Fruit fly (Drosophila melanogaster) whole organism, embryonic: Measurements from ENCODE around the gene CG13070.

ENCODE experiments used
- CG10147 ChIP-seq: fragments of 200-800 bp; sonication (Bioruptor generic); optimal IDR thresholded peaks from 2 replicates; lab custom pipeline; 2019; ENCODE audit warnings: missing biosample characterization, mild to moderate bottlenecking, missing genetic modification characterization, moderate library complexity
- CG10267 ChIP-seq: fragments of 200-800 bp; sonication (Bioruptor generic); optimal IDR thresholded peaks from 2 replicates; lab custom pipeline; 2018; ENCODE audit warnings: missing biosample characterization, mild to moderate bottlenecking, missing genetic modification characterization, moderate library complexity
- CG11398 ChIP-seq: fragments of 200-800 bp; sonication (Bioruptor generic); optimal IDR thresholded peaks from 2 replicates; lab custom pipeline; 2016; ENCODE audit warnings: missing biosample characterization, missing genetic modification characterization
- CG11456 ChIP-seq: fragments of 200-800 bp; sonication (Bioruptor generic); IDR thresholded peaks from 3 replicates; pipeline ENCODE4 v1.3.6; 2022; ENCODE audit warnings: missing biosample characterization, missing genetic modification characterization
- CG11695 ChIP-seq: fragments of 200-800 bp; sonication (Bioruptor generic); IDR thresholded peaks from 3 replicates; pipeline ENCODE4 v1.3.6; 2022; ENCODE audit warnings: missing biosample characterization, missing genetic modification characterization
- CG15514 ChIP-seq: fragments of 200-800 bp; sonication (Bioruptor generic); optimal IDR thresholded peaks from 3 replicates; lab custom pipeline; 2017; ENCODE audit warnings: missing biosample characterization, missing genetic modification characterization, mild to moderate bottlenecking, moderate library complexity, missing genetic modification reagents
- CG2120 ChIP-seq: fragments of 200-800 bp; sonication (Bioruptor generic); optimal IDR thresholded peaks from 3 replicates; lab custom pipeline; 2016; ENCODE audit warnings: missing biosample characterization, missing genetic modification characterization
- CG30403 ChIP-seq: fragments of 200-800 bp; sonication (Bioruptor generic); optimal IDR thresholded peaks from 3 replicates; lab custom pipeline; 2016; ENCODE audit warnings: missing biosample characterization, missing genetic modification characterization
- CG31224 ChIP-seq: fragments of 200-800 bp; sonication (Bioruptor generic); IDR thresholded peaks from 2 replicates; pipeline ENCODE4 v1.3.6; 2022; ENCODE audit warnings: missing biosample characterization, missing genetic modification characterization
- CG31365 ChIP-seq: fragments of 200-800 bp; sonication (Bioruptor generic); optimal IDR thresholded peaks from 2 replicates; lab custom pipeline; 2018; ENCODE audit warnings: missing biosample characterization, mild to moderate bottlenecking, missing genetic modification characterization
- CG3281 ChIP-seq: fragments of 200-800 bp; sonication (Bioruptor generic); optimal IDR thresholded peaks from 3 replicates; lab custom pipeline; 2017; ENCODE audit warnings: missing biosample characterization, mild to moderate bottlenecking, missing genetic modification characterization
- CG6765 ChIP-seq: fragments of 200-800 bp; sonication (Bioruptor generic); optimal IDR thresholded peaks from 3 replicates; lab custom pipeline; 2017; ENCODE audit warnings: missing biosample characterization, mild to moderate bottlenecking, missing genetic modification characterization
- CG6791 ChIP-seq: fragments of 200-800 bp; sonication (Bioruptor generic); IDR thresholded peaks from 3 replicates; pipeline ENCODE4 v1.3.6; 2022; ENCODE audit warnings: missing biosample characterization, missing genetic modification characterization; ENCODE audit not compliant: partially characterized antibody
- CG7839 ChIP-seq: fragments of 200-800 bp; sonication (Bioruptor generic); optimal IDR thresholded peaks from 3 replicates; lab custom pipeline; 2018; ENCODE audit warnings: missing biosample characterization, mild to moderate bottlenecking, missing genetic modification characterization, moderate library complexity
- CG7928 ChIP-seq: fragments of 200-800 bp; sonication (Bioruptor generic); optimal IDR thresholded peaks from 2 replicates; lab custom pipeline; 2017; ENCODE audit warnings: missing biosample characterization, mild to moderate bottlenecking, missing genetic modification characterization
- CG8290 ChIP-seq, 3 experiments: fragments of 200-800 bp; sonication (Bioruptor generic); optimal IDR thresholded peaks; 2 replicates each; lab custom pipeline; 2016 to 2019; ENCODE audit warnings: missing biosample characterization in 3 of 3, missing genetic modification characterization in 3 of 3, mild to moderate bottlenecking in 2 of 3, moderate library complexity in 1 of 3
- CG9215 ChIP-seq: fragments of 200-800 bp; sonication (Bioruptor generic); IDR thresholded peaks from 2 replicates; pipeline ENCODE4 v1.3.6; 2022; ENCODE audit warnings: missing biosample characterization, missing genetic modification characterization
- CG9817 ChIP-seq: fragments of 200-800 bp; sonication (Bioruptor generic); optimal IDR thresholded peaks from 2 replicates; lab custom pipeline; 2018; ENCODE audit warnings: missing biosample characterization, mild to moderate bottlenecking, missing genetic modification characterization, moderate library complexity
- D19B ChIP-seq: fragments of 200-800 bp; sonication (Bioruptor generic); optimal IDR thresholded peaks from 2 replicates; lab custom pipeline; 2017; ENCODE audit warnings: missing biosample characterization, mild to moderate bottlenecking, missing genetic modification characterization
- Dip3 ChIP-seq: fragments of 200-800 bp; sonication (Bioruptor generic); optimal IDR thresholded peaks from 3 replicates; lab custom pipeline; 2016; ENCODE audit warnings: missing biosample characterization, missing genetic modification characterization
- Drgx ChIP-seq: fragments of 200-800 bp; sonication (Bioruptor generic); IDR thresholded peaks from 2 replicates; pipeline ENCODE4 v1.3.6; 2022; ENCODE audit warnings: missing biosample characterization, missing genetic modification characterization
- Gug ChIP-seq: fragments of 200-800 bp; sonication (Bioruptor generic); IDR thresholded peaks from 4 replicates; pipeline ENCODE4 v1.3.6; 2022; ENCODE audit warnings: missing biosample characterization, missing genetic modification characterization
- H2.0 ChIP-seq: fragments of 200-800 bp; sonication (Bioruptor generic); IDR thresholded peaks from 2 replicates; pipeline ENCODE4 v1.3.6; 2022; ENCODE audit warnings: missing biosample characterization, missing genetic modification characterization
- HLH3B ChIP-seq: fragments of 200-800 bp; sonication (Bioruptor generic); IDR thresholded peaks from 2 replicates; pipeline ENCODE4 v1.3.6; 2022; ENCODE audit warnings: missing biosample characterization, missing genetic modification characterization
- HmgZ ChIP-seq: fragments of 200-800 bp; sonication (Bioruptor generic); optimal IDR thresholded peaks from 2 replicates; lab custom pipeline; 2018; ENCODE audit warnings: missing biosample characterization, mild to moderate bottlenecking, missing genetic modification characterization
- Hmr ChIP-seq: fragments of 200-800 bp; sonication (Bioruptor generic); optimal IDR thresholded peaks from 3 replicates; lab custom pipeline; 2017; ENCODE audit warnings: mild to moderate bottlenecking, missing biosample characterization, missing genetic modification reagents, missing genetic modification characterization
- Ptx1 ChIP-seq: fragments of 200-800 bp; sonication (Bioruptor generic); IDR thresholded peaks from 2 replicates; pipeline ENCODE4 v1.3.6; 2022; ENCODE audit warnings: missing biosample characterization, missing genetic modification characterization
- Trl ChIP-seq, 3 experiments: fragments of >200 bp in 2 of 3; fragments of 200-800 bp in 1 of 3; sonication (Bioruptor generic) in 1 of 3; optimal IDR thresholded peaks; 2 replicates in 1 of 3; 3 replicates in 2 of 3; lab custom pipeline; 2016 to 2017; ENCODE audit warnings: missing biosample characterization in 1 of 3, missing genetic modification characterization in 1 of 3
- al ChIP-seq: fragments of 200-800 bp; sonication (Bioruptor generic); IDR thresholded peaks from 2 replicates; pipeline ENCODE4 v1.3.6; 2022; ENCODE audit warnings: missing biosample characterization, missing genetic modification characterization
- ara ChIP-seq: fragments of 200-800 bp; sonication (Bioruptor generic); IDR thresholded peaks from 2 replicates; pipeline ENCODE4 v1.3.6; 2022; ENCODE audit warnings: missing biosample characterization, missing genetic modification characterization
- az2 ChIP-seq: fragments of 200-800 bp; sonication (Bioruptor generic); optimal IDR thresholded peaks from 3 replicates; lab custom pipeline; 2016; ENCODE audit warnings: missing biosample characterization, missing genetic modification characterization
- bsh ChIP-seq, 2 experiments: fragments of 200-800 bp; sonication (Bioruptor generic); optimal IDR thresholded peaks; 2 replicates each; lab custom pipeline; 2017 to 2018; ENCODE audit warnings: mild to moderate bottlenecking in 2 of 2, missing biosample characterization in 2 of 2, missing genetic modification characterization in 2 of 2, moderate library complexity in 1 of 2
- caup ChIP-seq: fragments of 200-800 bp; sonication (Bioruptor generic); optimal IDR thresholded peaks from 3 replicates; lab custom pipeline; 2017; ENCODE audit warnings: missing biosample characterization, mild to moderate bottlenecking, missing genetic modification characterization, moderate library complexity; ENCODE audit not compliant: severe bottlenecking
- cg ChIP-seq: fragments of 200-800 bp; sonication (Bioruptor generic); optimal IDR thresholded peaks from 3 replicates; lab custom pipeline; 2019; ENCODE audit warnings: missing biosample characterization, mild to moderate bottlenecking, missing genetic modification characterization, moderate library complexity
- chif ChIP-seq, 2 experiments: fragments of 200-800 bp; sonication (Bioruptor generic); optimal IDR thresholded peaks; 3 replicates each; lab custom pipeline; 2016; ENCODE audit warnings: missing biosample characterization in 2 of 2, missing genetic modification characterization in 2 of 2
- chinmo ChIP-seq: fragments of 200-800 bp; sonication (Bioruptor generic); IDR thresholded peaks from 4 replicates; pipeline ENCODE4 v1.3.6; 2022; ENCODE audit warnings: missing biosample characterization, missing genetic modification characterization; ENCODE audit not compliant: partially characterized antibody
- dm ChIP-seq: fragments of 200-800 bp; sonication (Bioruptor generic); optimal IDR thresholded peaks from 3 replicates; lab custom pipeline; 2016; ENCODE audit warnings: missing biosample characterization, missing genetic modification characterization
- dysf ChIP-seq: fragments of 200-800 bp; sonication (Bioruptor generic); IDR thresholded peaks from 3 replicates; pipeline ENCODE4 v1.3.6; 2022; ENCODE audit warnings: missing biosample characterization, missing genetic modification characterization
- gem ChIP-seq: fragments of 200-800 bp; sonication (Bioruptor generic); optimal IDR thresholded peaks from 2 replicates; lab custom pipeline; 2019; ENCODE audit warnings: missing biosample characterization, mild to moderate bottlenecking, missing genetic modification characterization, moderate library complexity
- hbn ChIP-seq: fragments of 200-800 bp; sonication (Bioruptor generic); IDR thresholded peaks from 2 replicates; pipeline ENCODE4 v1.3.6; 2022; ENCODE audit warnings: missing biosample characterization, missing genetic modification characterization; ENCODE audit not compliant: partially characterized antibody
- lilli ChIP-seq: fragments of 200-800 bp; sonication (Bioruptor generic); optimal IDR thresholded peaks from 3 replicates; lab custom pipeline; 2016; ENCODE audit warnings: missing biosample characterization, missing genetic modification characterization
- lmd ChIP-seq: fragments of 200-800 bp; sonication (Bioruptor generic); IDR thresholded peaks from 2 replicates; pipeline ENCODE4 v1.3.6; 2022; ENCODE audit warnings: missing biosample characterization, missing genetic modification characterization
- nau ChIP-seq: fragments of 200-800 bp; sonication (Bioruptor generic); optimal IDR thresholded peaks from 3 replicates; lab custom pipeline; 2017; ENCODE audit warnings: missing biosample characterization, mild to moderate bottlenecking, missing genetic modification characterization, missing genetic modification reagents
- org-1 ChIP-seq: fragments of 200-800 bp; sonication (Bioruptor generic); optimal IDR thresholded peaks from 2 replicates; lab custom pipeline; 2017; ENCODE audit warnings: missing biosample characterization, missing genetic modification characterization
- ranshi ChIP-seq: fragments of 200-800 bp; sonication (Bioruptor generic); IDR thresholded peaks from 2 replicates; pipeline ENCODE4 v1.3.6; 2022; ENCODE audit warnings: missing biosample characterization, missing genetic modification characterization
- sisA ChIP-seq: fragments of 200-800 bp; sonication (Bioruptor generic); IDR thresholded peaks from 2 replicates; pipeline ENCODE4 v1.3.6; 2022; ENCODE audit warnings: missing biosample characterization, missing genetic modification characterization
- so ChIP-seq: fragments of 200-800 bp; sonication (Bioruptor generic); IDR thresholded peaks from 3 replicates; pipeline ENCODE4 v1.3.6; 2022; ENCODE audit warnings: missing biosample characterization, missing genetic modification characterization
- toy ChIP-seq: fragments of 200-800 bp; sonication (Bioruptor generic); IDR thresholded peaks from 2 replicates; pipeline ENCODE4 v1.3.6; 2022; ENCODE audit warnings: missing biosample characterization, missing genetic modification characterization

The CG13070 gene

dm6 chr3L:16309972-16310371, 46.8 kb downstream of the CG13070 start (continued):
- TF ChIP-seq CG10267 (tag; lab: Kevin White, UChicago): no peak
- TF ChIP-seq toy (GFP tag; lab: Robert Waterston, UW): no peak
- no peak for TF ChIP-seq CG7839 (tag; lab: Kevin White, UChicago)
- TF ChIP-seq gem (tag; lab: Kevin White, UChicago): peak; percentile 35
- no peak for TF ChIP-seq bsh (GFP tag; optimal IDR thresholded peaks at IDR 0.05; lab: Kevin White, UChicago)
- 0 out of 2 replicates have a peak, but pooled peaks have one; percentile 29 for TF ChIP-seq ranshi (GFP tag; lab: Robert Waterston, UW)
- peak; percentile 27 for TF ChIP-seq CG3281 (GFP tag; lab: Kevin White, UChicago)
- no peak for TF ChIP-seq CG8290 (GFP tag; optimal IDR thresholded peaks at IDR 0.05; lab: Kevin White, UChicago)
- peak in 1 of 2 experiments; percentile 69 for TF ChIP-seq CG8290 (tag; optimal IDR thresholded peaks at IDR 0.05; lab: Kevin White, UChicago)
- TF ChIP-seq Trl (optimal IDR thresholded peaks at IDR 0.05; lab: Kevin White, UChicago): no peak
- peak; percentile 38 for TF ChIP-seq Trl (GFP tag; optimal IDR thresholded peaks at IDR 0.05; lab: Kevin White, UChicago)
- no peak for TF ChIP-seq CG11398
- TF ChIP-seq D19B: no peak
- peak; percentile 39; the same call in 1 of the 2 replicates for TF ChIP-seq lmd (GFP tag; lab: Robert Waterston, UW)
- no peak for TF ChIP-seq CG7928
- peak; percentile 38 for TF ChIP-seq CG30403 (GFP tag; lab: Kevin White, UChicago)
- TF ChIP-seq Drgx (GFP tag; lab: Robert Waterston, UW): peak; percentile 86
- peak; percentile 11 for TF ChIP-seq caup (GFP tag; lab: Kevin White, UChicago)
- no peak for TF ChIP-seq CG10147
- TF ChIP-seq chif (GFP tag; optimal IDR thresholded peaks at IDR 0.05; lab: Kevin White, UChicago): peak in 1 of 2 experiments; percentile 10
- TF ChIP-seq chinmo: 0 out of 4 replicates have a peak, but pooled peaks have one; percentile 24
- peak; percentile 63 for TF ChIP-seq Hmr (GFP tag; lab: Kevin White, UChicago)
- peak; percentile 21; the same call in 1 of the 2 replicates for TF ChIP-seq sisA (GFP tag; lab: Robert Waterston, UW)
- peak; percentile 25; the same call in 1 of the 2 replicates for TF ChIP-seq HLH3B
- peak; percentile 49; the same call in 1 of the 2 replicates for TF ChIP-seq H2.0 (GFP tag; lab: Robert Waterston, UW)
- TF ChIP-seq nau (GFP tag; lab: Kevin White, UChicago): no peak
- no peak for TF ChIP-seq hbn (GFP tag; lab: Robert Waterston, UW)
- 0 out of 3 replicates have a peak, but pooled peaks have one; percentile 14 for TF ChIP-seq dysf (GFP tag; lab: Robert Waterston, UW)
- TF ChIP-seq al (GFP tag; lab: Robert Waterston, UW): 0 out of 2 replicates have a peak, but pooled peaks have one; percentile 25
- TF ChIP-seq CG11456 (GFP tag; lab: Robert Waterston, UW): 0 out of 3 replicates have a peak, but pooled peaks have one; percentile 50
- peak; percentile 23 for TF ChIP-seq CG15514 (GFP tag; lab: Kevin White, UChicago)
- no peak for TF ChIP-seq CG6765
- TF ChIP-seq CG9215 (GFP tag; lab: Robert Waterston, UW): peak; percentile 42
- peak; percentile 63 for TF ChIP-seq CG9817
- TF ChIP-seq CG6791 (GFP tag; lab: Robert Waterston, UW): no peak
- no peak for TF ChIP-seq CG11695 (GFP tag; lab: Robert Waterston, UW)
- peak; percentile 5 for TF ChIP-seq Dip3 (GFP tag; lab: Kevin White, UChicago)
- no peak for TF ChIP-seq cg (GFP tag; lab: Kevin White, UChicago)
- 0 out of 2 replicates have a peak, but pooled peaks have one; percentile 13 for TF ChIP-seq Ptx1 (GFP tag; lab: Robert Waterston, UW)
- TF ChIP-seq CG31224 (GFP tag; lab: Robert Waterston, UW): 0 out of 2 replicates have a peak, but pooled peaks have one; percentile 20
- TF ChIP-seq CG2120: peak; percentile 67
- TF ChIP-seq HmgZ (tag; lab: Kevin White, UChicago): no peak
- no peak for TF ChIP-seq az2 (GFP tag; lab: Kevin White, UChicago)
- no peak for TF ChIP-seq dm (GFP tag; lab: Kevin White, UChicago)
- peak; percentile 37 for TF ChIP-seq org-1 (GFP tag; lab: Kevin White, UChicago)
- TF ChIP-seq Gug (GFP tag; lab: Robert Waterston, UW): 0 out of 4 replicates have a peak, but pooled peaks have one; percentile 6
- 0 out of 2 replicates have a peak, but pooled peaks have one; percentile 14 for TF ChIP-seq ara (GFP tag; lab: Robert Waterston, UW)
- TF ChIP-seq lilli: peak; percentile 43
- TF ChIP-seq CG31365: no peak
- no peak for TF ChIP-seq so (GFP tag; lab: Robert Waterston, UW)
